Worm (Caenorhabditis elegans) whole organism, L1 larva: ENCODE data around the gene srx-101.

Experiments
- fos-1 ChIP-seq: fragments of 150-350 bp; optimal IDR thresholded peaks from 2 replicates; lab custom pipeline; 2014; ENCODE audit warnings: missing biosample characterization, missing genetic modification characterization
- nhr-11 ChIP-seq: fragments of 150-350 bp; optimal IDR thresholded peaks from 2 replicates; lab custom pipeline; 2014; ENCODE audit warnings: missing biosample characterization, missing genetic modification characterization
- nhr-76 ChIP-seq: sonication (generic microtip); optimal IDR thresholded peaks from 2 replicates; lab custom pipeline; 2017; ENCODE audit warnings: missing biosample characterization, missing genetic modification characterization
- ztf-11 ChIP-seq, 2 experiments: sonication (generic microtip); optimal IDR thresholded peaks; 2 replicates each; lab custom pipeline; 2016 to 2017; ENCODE audit warnings: missing genetic modification characterization in 2 of 2, missing biosample characterization in 1 of 2, missing compliant biosample characterization in 1 of 2

ce11 chrII:3647111-3647510 is 43.4 kb downstream of the srx-101 start, which contains the start of gene fbxb-33:
- no peak for TF ChIP-seq nhr-76
- TF ChIP-seq ztf-11 (tag; optimal IDR thresholded peaks at IDR 0.05; lab: Kevin White, UChicago) = no peak
- TF ChIP-seq nhr-11 (tag; lab: Kevin White, UChicago) = no peak
- no peak for TF ChIP-seq fos-1 (tag; lab: Kevin White, UChicago)
